Fruit fly (Drosophila melanogaster): Measurements from ENCODE around the gene TfIIEbeta.

DNA sequence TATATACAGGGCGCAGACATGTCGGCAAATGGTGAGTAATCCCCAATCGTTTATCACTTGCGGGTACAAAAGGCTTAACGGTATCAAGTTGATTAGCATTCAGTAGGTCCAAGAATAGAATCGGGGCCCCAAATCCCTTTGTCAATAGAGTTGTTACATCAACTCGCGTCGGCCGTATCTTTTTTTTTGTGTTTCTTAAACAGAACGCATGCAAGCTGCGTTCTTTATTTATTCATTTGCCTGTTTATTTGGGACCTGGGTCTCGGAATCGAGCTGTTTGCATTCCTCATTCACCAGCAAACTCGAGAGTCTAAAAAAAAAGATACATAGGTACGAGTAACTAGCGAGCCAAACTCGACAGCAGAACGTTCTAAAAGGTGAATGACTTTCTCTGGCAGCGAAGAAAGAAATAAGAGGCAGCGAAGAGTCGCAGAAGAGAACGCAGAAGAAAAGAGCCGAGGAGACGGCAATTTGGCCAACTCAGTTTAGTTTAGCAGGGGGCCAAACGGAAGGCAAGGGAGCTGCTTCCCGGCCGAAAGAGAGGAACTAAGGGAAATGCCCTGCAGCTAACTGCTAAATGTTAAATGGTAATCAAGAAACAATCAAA is 14.6 kb upstream of the TfIIEbeta start:
- TF ChIP-seq CG7101 (tag; optimal IDR thresholded peaks at IDR 0.05) (no peak), toe (GFP tag; optimal IDR thresholded peaks at IDR 0.05) (no peak), Crg-1 (GFP tag; optimal IDR thresholded peaks at IDR 0.05) (no peak), kay (GFP tag; ENCODE audit: borderline replicate concordance) (no peak), cic (GFP tag; optimal IDR thresholded peaks at IDR 0.05) (no peak), pad (GFP tag; optimal IDR thresholded peaks at IDR 0.05) (no peak), Clk (GFP tag; optimal IDR thresholded peaks at IDR 0.05) (no peak)

All from whole organism, adult.